Worm (Caenorhabditis elegans) whole organism, late embryonic: ENCODE measurements around the gene calu-1.

ENCODE experiments used
- C08G9.2 ChIP-seq: sonication (generic microtip); optimal IDR thresholded peaks from 2 replicates; lab custom pipeline; 2016; ENCODE audit warnings: mild to moderate bottlenecking, missing genetic modification characterization, moderate library complexity, missing compliant biosample characterization
- C38D4.7 ChIP-seq: fragments of 200-800 bp; sonication (Bioruptor generic); optimal IDR thresholded peaks from 2 replicates; lab custom pipeline; 2018; ENCODE audit warnings: mild to moderate bottlenecking, missing genetic modification characterization, moderate library complexity, missing compliant biosample characterization
- K02D7.2 ChIP-seq: sonication (generic microtip); optimal IDR thresholded peaks from 2 replicates; lab custom pipeline; 2017; ENCODE audit warnings: mild to moderate bottlenecking, missing genetic modification characterization, missing compliant biosample characterization
- K09A11.1 ChIP-seq: sonication (generic microtip); optimal IDR thresholded peaks from 2 replicates; lab custom pipeline; 2017; ENCODE audit warnings: antibody characterized with exemption, mild to moderate bottlenecking, missing genetic modification characterization, missing compliant biosample characterization; ENCODE audit not compliant: insufficient read depth
- T23F11.4 ChIP-seq: fragments of 200-800 bp; sonication (Bioruptor generic); optimal IDR thresholded peaks from 2 replicates; lab custom pipeline; 2018; ENCODE audit warnings: mild to moderate bottlenecking, missing genetic modification characterization, missing compliant biosample characterization
- Y22D7AL.16 ChIP-seq: sonication (generic microtip); optimal IDR thresholded peaks from 2 replicates; lab custom pipeline; 2016; ENCODE audit warnings: missing genetic modification characterization, missing compliant biosample characterization
- ceh-18 ChIP-seq: sonication (generic microtip); optimal IDR thresholded peaks from 2 replicates; lab custom pipeline; 2016; ENCODE audit warnings: missing genetic modification characterization, missing compliant biosample characterization
- ceh-19 ChIP-seq: fragments of 200-800 bp; sonication (Bioruptor generic); optimal IDR thresholded peaks from 2 replicates; lab custom pipeline; 2018; ENCODE audit warnings: mild to moderate bottlenecking, missing genetic modification characterization, missing compliant biosample characterization
- ceh-2 ChIP-seq: sonication (generic microtip); optimal IDR thresholded peaks from 2 replicates; lab custom pipeline; 2016; ENCODE audit warnings: missing genotype, missing genetic modification characterization, missing compliant biosample characterization
- ceh-22 ChIP-seq: sonication (generic microtip); optimal IDR thresholded peaks from 2 replicates; lab custom pipeline; 2017; ENCODE audit warnings: missing biosample characterization, missing genetic modification characterization
- ceh-31 ChIP-seq: sonication (generic microtip); optimal IDR thresholded peaks from 2 replicates; lab custom pipeline; 2016; ENCODE audit warnings: missing genetic modification characterization, missing compliant biosample characterization
- ceh-34 ChIP-seq: sonication (generic microtip); optimal IDR thresholded peaks from 2 replicates; lab custom pipeline; 2016; ENCODE audit warnings: mild to moderate bottlenecking, missing genetic modification characterization, missing compliant biosample characterization
- ceh-6 ChIP-seq: fragments of 200-800 bp; sonication (Bioruptor generic); optimal IDR thresholded peaks from 2 replicates; lab custom pipeline; 2018; ENCODE audit warnings: mild to moderate bottlenecking, missing genetic modification characterization, missing compliant biosample characterization
- dve-1 ChIP-seq: sonication (generic microtip); optimal IDR thresholded peaks from 2 replicates; lab custom pipeline; 2017; ENCODE audit warnings: antibody characterized with exemption, mild to moderate bottlenecking, missing genetic modification characterization, missing compliant biosample characterization
- elt-2 ChIP-seq: sonication (generic microtip); optimal IDR thresholded peaks from 2 replicates; lab custom pipeline; 2016; ENCODE audit warnings: missing genetic modification reagents, missing genetic modification characterization, missing compliant biosample characterization
- elt-4 ChIP-seq: sonication (generic microtip); optimal IDR thresholded peaks from 2 replicates; lab custom pipeline; 2016; ENCODE audit warnings: missing genetic modification characterization, missing compliant biosample characterization
- ets-4 ChIP-seq: sonication (generic microtip); optimal IDR thresholded peaks from 2 replicates; lab custom pipeline; 2016; ENCODE audit warnings: missing genetic modification characterization, missing compliant biosample characterization
- fax-1 ChIP-seq: sonication (generic microtip); optimal IDR thresholded peaks from 2 replicates; lab custom pipeline; 2016; ENCODE audit warnings: missing genotype, missing genetic modification characterization, missing compliant biosample characterization
- gmeb-2 ChIP-seq: sonication (generic microtip); optimal IDR thresholded peaks from 2 replicates; lab custom pipeline; 2016; ENCODE audit warnings: missing genetic modification characterization, inconsistent platforms, missing compliant biosample characterization
- hlh-13 ChIP-seq: fragments of 200-800 bp; sonication (Bioruptor generic); optimal IDR thresholded peaks from 2 replicates; lab custom pipeline; 2018; ENCODE audit warnings: mild to moderate bottlenecking, missing genetic modification characterization, missing compliant biosample characterization
- hlh-15 ChIP-seq: sonication (generic microtip); optimal IDR thresholded peaks from 2 replicates; lab custom pipeline; 2016; ENCODE audit warnings: missing genetic modification characterization, missing compliant biosample characterization
- hlh-30 ChIP-seq: sonication (generic microtip); optimal IDR thresholded peaks from 2 replicates; lab custom pipeline; 2017; ENCODE audit warnings: antibody characterized with exemption, missing genetic modification characterization, missing compliant biosample characterization; ENCODE audit not compliant: insufficient read depth
- hlh-6 ChIP-seq: sonication (generic microtip); optimal IDR thresholded peaks from 2 replicates; lab custom pipeline; 2016; ENCODE audit warnings: missing genotype, missing genetic modification characterization, missing compliant biosample characterization
- lim-6 ChIP-seq: sonication (generic microtip); optimal IDR thresholded peaks from 2 replicates; lab custom pipeline; 2016; ENCODE audit warnings: missing genetic modification characterization, missing compliant biosample characterization
- lin-11 ChIP-seq: fragments of 200-800 bp; sonication (Bioruptor generic); optimal IDR thresholded peaks from 2 replicates; lab custom pipeline; 2018; ENCODE audit warnings: mild to moderate bottlenecking, missing genetic modification characterization, missing compliant biosample characterization
- npax-4 ChIP-seq: sonication (generic microtip); optimal IDR thresholded peaks from 2 replicates; lab custom pipeline; 2016; ENCODE audit warnings: missing genetic modification characterization, missing compliant biosample characterization
- pat-9 ChIP-seq: fragments of 200-800 bp; sonication (Bioruptor generic); optimal IDR thresholded peaks from 2 replicates; lab custom pipeline; 2018; ENCODE audit warnings: mild to moderate bottlenecking, missing genetic modification characterization, moderate library complexity, missing compliant biosample characterization
- pros-1 ChIP-seq: fragments of 150-350 bp; optimal IDR thresholded peaks from 2 replicates; lab custom pipeline; 2014; ENCODE audit warnings: missing biosample characterization, missing genetic modification reagents, missing genetic modification characterization
- sdc-2 ChIP-seq: sonication (generic microtip); optimal IDR thresholded peaks from 2 replicates; lab custom pipeline; 2016; ENCODE audit warnings: missing genotype, missing genetic modification characterization, missing compliant biosample characterization
- sox-4 ChIP-seq: sonication (generic microtip); optimal IDR thresholded peaks from 2 replicates; lab custom pipeline; 2017; ENCODE audit warnings: mild to moderate bottlenecking, missing genetic modification characterization, inconsistent platforms, missing compliant biosample characterization
- syd-9 ChIP-seq: sonication (generic microtip); optimal IDR thresholded peaks from 2 replicates; lab custom pipeline; 2016; ENCODE audit warnings: mild to moderate bottlenecking, missing genetic modification characterization, moderate library complexity, missing compliant biosample characterization
- tbx-2 ChIP-seq: sonication (generic microtip); optimal IDR thresholded peaks from 2 replicates; lab custom pipeline; 2016; ENCODE audit warnings: missing genetic modification characterization, missing compliant biosample characterization
- ttx-3 ChIP-seq: sonication (generic microtip); optimal IDR thresholded peaks from 2 replicates; lab custom pipeline; 2016; ENCODE audit warnings: missing genetic modification reagents, missing genetic modification characterization, missing compliant biosample characterization
- unc-3 ChIP-seq, 2 experiments: fragments of 200-800 bp in 1 of 2; sonication (Bioruptor generic) in 1 of 2; sonication (generic microtip) in 1 of 2; conservative IDR thresholded peaks in 1 of 2; optimal IDR thresholded peaks in 1 of 2; 2 replicates each; pipeline versions ENCODE4 v1.3.6 to Lab custom; 2016 to 2022; ENCODE audit warnings: missing compliant biosample characterization in 2 of 2, missing genetic modification characterization in 2 of 2, missing genetic modification reagents in 1 of 2
- unc-42 ChIP-seq: sonication (generic microtip); optimal IDR thresholded peaks from 2 replicates; lab custom pipeline; 2016; ENCODE audit warnings: missing genotype, missing genetic modification characterization, missing compliant biosample characterization
- unc-55 ChIP-seq: sonication (generic microtip); optimal IDR thresholded peaks from 2 replicates; lab custom pipeline; 2017; ENCODE audit warnings: missing biosample characterization, missing genetic modification reagents, missing genetic modification characterization
- unc-86 ChIP-seq: sonication (generic microtip); optimal IDR thresholded peaks from 2 replicates; lab custom pipeline; 2016; ENCODE audit warnings: missing genetic modification characterization, missing compliant biosample characterization
- zip-5 ChIP-seq: sonication (generic microtip); optimal IDR thresholded peaks from 2 replicates; lab custom pipeline; 2016; ENCODE audit warnings: missing genetic modification characterization, missing compliant biosample characterization
- ztf-16 ChIP-seq: sonication (generic microtip); optimal IDR thresholded peaks from 2 replicates; lab custom pipeline; 2017; ENCODE audit warnings: missing genetic modification characterization, missing compliant biosample characterization

The calu-1 gene

ce11 chrX:5006972-5007371 is 36.3 kb upstream of the calu-1 start:
- TF ChIP-seq Y22D7AL.16 (tag; lab: Kevin White, UChicago) (no peak), gmeb-2 (tag; lab: Kevin White, UChicago) (no peak), ceh-22 (tag; lab: Kevin White, UChicago) (no peak), elt-2 (peak; percentile 41), ets-4 (no peak), ceh-19 (GFP tag; lab: Kevin White, UChicago) (no peak), ceh-34 (tag; lab: Kevin White, UChicago) (no peak), ceh-18 (tag; lab: Kevin White, UChicago) (no peak)

- no peak for TF ChIP-seq hlh-30 (tag; lab: Kevin White, UChicago)
- no peak for TF ChIP-seq T23F11.4
- TF ChIP-seq hlh-13, result no peak
- no peak for TF ChIP-seq K09A11.1 (tag; lab: Kevin White, UChicago)
- TF ChIP-seq tbx-2, result no peak
- no peak for TF ChIP-seq ceh-6 (GFP tag; lab: Kevin White, UChicago)
- no peak for TF ChIP-seq elt-4 (tag; lab: Kevin White, UChicago)
- no peak for TF ChIP-seq ets-4
- no peak for TF ChIP-seq unc-3 (GFP tag; conservative IDR thresholded peaks at IDR 0.05; lab: Robert Waterston, UW)
- no peak for TF ChIP-seq unc-3 (tag; optimal IDR thresholded peaks at IDR 0.05; lab: Kevin White, UChicago)
- TF ChIP-seq unc-42, result no peak
- TF ChIP-seq C08G9.2 (tag; lab: Kevin White, UChicago), result no peak
- TF ChIP-seq dve-1 (tag; lab: Kevin White, UChicago), result no peak
These were observed 34.2 kb upstream of the calu-1 start, which contains the start of gene hsd-2 for ce11 chrX:5004940-5005339. hsd-2 (plus strand) TSS chrX:5005240.

ce11 chrX:4998875-4999274 is 28.2 kb upstream of the calu-1 start, which contains the start of gene set-30:
set-30 (plus strand) TSS chrX:4999270.
- no peak for TF ChIP-seq fax-1
- peak; percentile 26 for TF ChIP-seq hlh-6 (tag; lab: Kevin White, UChicago)
- no peak for TF ChIP-seq ceh-31 (tag; lab: Kevin White, UChicago)
- TF ChIP-seq lin-11 (tag; lab: Kevin White, UChicago), result no peak
- peak; percentile 38 for TF ChIP-seq sdc-2 (tag; lab: Kevin White, UChicago)
- peak; percentile 7 for TF ChIP-seq ceh-34 (tag; lab: Kevin White, UChicago)

ce11 chrX:4997548-4998087 is 26.9 kb upstream of the calu-1 start, which contains the start of gene ZC8.6:
ZC8.6 (minus strand) TSS chrX:4997598.
- TF ChIP-seq sdc-2 (tag; lab: Kevin White, UChicago) (peak; percentile 13), ztf-16 (tag; lab: Kevin White, UChicago) (no peak), unc-42 (peak; percentile 0)

ce11 chrX:4992523-4992922 is 21.8 kb upstream of the calu-1 start:
- TF ChIP-seq K02D7.2 (tag; lab: Kevin White, UChicago) (no peak), sdc-2 (tag; lab: Kevin White, UChicago) (no peak), unc-3 (GFP tag; conservative IDR thresholded peaks at IDR 0.05; lab: Robert Waterston, UW) (no peak), unc-3 (tag; optimal IDR thresholded peaks at IDR 0.05; lab: Kevin White, UChicago) (no peak), hlh-30 (tag; lab: Kevin White, UChicago) (no peak), unc-86 (tag; lab: Kevin White, UChicago) (no peak)

- TF ChIP-seq hlh-30 (tag; lab: Kevin White, UChicago), result no peak
- TF ChIP-seq ceh-2 (tag; lab: Kevin White, UChicago), result no peak
- no peak for TF ChIP-seq zip-5 (tag; lab: Kevin White, UChicago)
- TF ChIP-seq T23F11.4, result no peak
- TF ChIP-seq ets-4, result no peak
- no peak for TF ChIP-seq pat-9 (tag; lab: Kevin White, UChicago)
- TF ChIP-seq lim-6, result no peak
- no peak for TF ChIP-seq tbx-2
- TF ChIP-seq Y22D7AL.16 (tag; lab: Kevin White, UChicago), result no peak
- TF ChIP-seq unc-42, result no peak
- no peak for TF ChIP-seq sox-4
- no peak for TF ChIP-seq npax-4 (tag; lab: Kevin White, UChicago)
- TF ChIP-seq pros-1 (tag; lab: Kevin White, UChicago), result no peak
- TF ChIP-seq hlh-15 (tag; lab: Kevin White, UChicago), result no peak
- TF ChIP-seq unc-55 (GFP tag; lab: Kevin White, UChicago), result no peak
- no peak for TF ChIP-seq dve-1 (tag; lab: Kevin White, UChicago)
- no peak for TF ChIP-seq lin-11 (tag; lab: Kevin White, UChicago)
- no peak for TF ChIP-seq syd-9
- no peak for TF ChIP-seq C38D4.7
- TF ChIP-seq ttx-3 (tag; lab: Kevin White, UChicago), result no peak
These were observed 16.9 kb upstream of the calu-1 start for ce11 chrX:4987617-4988016.
